Fruit fly (Drosophila melanogaster) whole organism, wandering third instar larva: ENCODE measurements around the gene CG11816.

ENCODE experiments used
- Abd-B ChIP-seq: fragments of >200 bp; optimal IDR thresholded peaks from 2 replicates; lab custom pipeline; 2017; ENCODE audit warnings: missing biosample characterization, missing genetic modification characterization
- CG32264 ChIP-seq: fragments of 200-800 bp; sonication (Bioruptor generic); optimal IDR thresholded peaks from 2 replicates; lab custom pipeline; 2016; ENCODE audit warnings: missing biosample characterization, missing genetic modification characterization
- CG9705 ChIP-seq: fragments of 200-800 bp; sonication (Bioruptor generic); optimal IDR thresholded peaks from 2 replicates; lab custom pipeline; 2018; ENCODE audit warnings: missing biosample characterization, mild to moderate bottlenecking, missing genetic modification characterization
- CrebA ChIP-seq: fragments of 200-800 bp; sonication (Bioruptor generic); optimal IDR thresholded peaks from 2 replicates; lab custom pipeline; 2016; ENCODE audit warnings: missing biosample characterization, mild to moderate bottlenecking, missing genetic modification characterization, borderline replicate concordance
- Dfd ChIP-seq: fragments of >200 bp; optimal IDR thresholded peaks from 2 replicates; lab custom pipeline; 2017; ENCODE audit warnings: missing biosample characterization, missing genetic modification characterization
- Dif ChIP-seq: fragments of 200-275, 200-300 bp; sonication (Bioruptor generic); optimal IDR thresholded peaks from 2 replicates; lab custom pipeline; 2018; ENCODE audit warnings: missing biosample characterization, missing genetic modification characterization; ENCODE audit not compliant: partially characterized antibody
- GATAd ChIP-seq: sonication (Bioruptor generic); optimal IDR thresholded peaks from 2 replicates; lab custom pipeline; 2016; ENCODE audit warnings: missing biosample characterization, missing genetic modification characterization
- HLH106 ChIP-seq: fragments of 200-800 bp; optimal IDR thresholded peaks from 3 replicates; lab custom pipeline; 2019; ENCODE audit warnings: missing biosample characterization, mild to moderate bottlenecking, missing genetic modification characterization, moderate library complexity
- Hnf4 ChIP-seq: fragments of 200-800 bp; sonication (Bioruptor generic); optimal IDR thresholded peaks from 2 replicates; lab custom pipeline; 2016; ENCODE audit warnings: missing biosample characterization, mild to moderate bottlenecking, missing genetic modification characterization
- Hr78 ChIP-seq: fragments of >200 bp; optimal IDR thresholded peaks from 2 replicates; lab custom pipeline; 2017; ENCODE audit warnings: missing biosample characterization, missing genetic modification characterization
- Hr83 ChIP-seq: fragments of 200-300 bp; sonication (Bioruptor generic); optimal IDR thresholded peaks from 2 replicates; lab custom pipeline; 2016; ENCODE audit warnings: missing biosample characterization, mild to moderate bottlenecking, missing genetic modification characterization, moderate library complexity; ENCODE audit not compliant: poor library complexity, severe bottlenecking
- Jra ChIP-seq: sonication (Bioruptor generic); optimal IDR thresholded peaks from 2 replicates; lab custom pipeline; 2016; ENCODE audit warnings: missing biosample characterization, missing genetic modification characterization
- Mio ChIP-seq: sonication (Bioruptor generic); optimal IDR thresholded peaks from 2 replicates; lab custom pipeline; 2016; ENCODE audit warnings: missing biosample characterization, missing genetic modification characterization
- Myc ChIP-seq: fragments of >200 bp; optimal IDR thresholded peaks from 2 replicates; lab custom pipeline; 2017
- N ChIP-seq: fragments of >200 bp; optimal IDR thresholded peaks from 2 replicates; lab custom pipeline; 2018; ENCODE audit warnings: missing biosample characterization, missing external identifiers, missing genetic modification characterization
- OdsH ChIP-seq: fragments of 200-800 bp; sonication (Bioruptor generic); optimal IDR thresholded peaks from 2 replicates; lab custom pipeline; 2016; ENCODE audit warnings: missing biosample characterization, mild to moderate bottlenecking, missing genetic modification characterization
- Rel ChIP-seq, 2 experiments: fragments of 200-800 bp; sonication (Bioruptor generic) in 1 of 2; optimal IDR thresholded peaks; 2 replicates in 1 of 2; 3 replicates in 1 of 2; lab custom pipeline; 2016 to 2019; ENCODE audit warnings: mild to moderate bottlenecking in 2 of 2, missing biosample characterization in 2 of 2, missing genetic modification characterization in 2 of 2, moderate library complexity in 1 of 2
- Sp1 ChIP-seq: fragments of 200-800 bp; sonication (Bioruptor generic); optimal IDR thresholded peaks from 3 replicates; lab custom pipeline; 2019; ENCODE audit warnings: missing biosample characterization, mild to moderate bottlenecking, missing genetic modification characterization, moderate library complexity
- Vsx2 ChIP-seq: fragments of 200-300, 225-300 bp; sonication (Bioruptor generic); optimal IDR thresholded peaks from 2 replicates; lab custom pipeline; 2018; ENCODE audit warnings: missing biosample characterization, missing genetic modification characterization; ENCODE audit not compliant: partially characterized antibody
- br ChIP-seq: fragments of 200-800 bp; sonication (Bioruptor generic); optimal IDR thresholded peaks from 2 replicates; lab custom pipeline; 2016; ENCODE audit warnings: missing biosample characterization, missing genetic modification characterization
- brk ChIP-seq: fragments of 200-800 bp; sonication (Bioruptor generic); optimal IDR thresholded peaks from 2 replicates; lab custom pipeline; 2016; ENCODE audit warnings: missing biosample characterization, mild to moderate bottlenecking, missing genetic modification characterization
- dl ChIP-seq, 2 experiments: fragments of 175-275, 200-275 bp in 1 of 2; fragments of 200-275 bp in 1 of 2; sonication (Bioruptor generic); optimal IDR thresholded peaks; lab custom pipeline; 2018; ENCODE audit warnings: mild to moderate bottlenecking in 2 of 2, missing biosample characterization in 2 of 2, missing genetic modification characterization in 2 of 2, moderate library complexity in 2 of 2; ENCODE audit not compliant: partially characterized antibody in 2 of 2, insufficient read depth in 1 of 2
- dmrt93B ChIP-seq: fragments of 200-800 bp; sonication (Bioruptor generic); optimal IDR thresholded peaks from 2 replicates; lab custom pipeline; 2018; ENCODE audit warnings: missing biosample characterization, mild to moderate bottlenecking, missing genetic modification characterization
- dsf ChIP-seq: sonication (Bioruptor generic); optimal IDR thresholded peaks from 2 replicates; lab custom pipeline; 2016; ENCODE audit warnings: missing biosample characterization, missing genetic modification characterization, borderline replicate concordance
- ey ChIP-seq: fragments of 200-800 bp; sonication (Bioruptor generic); optimal IDR thresholded peaks from 2 replicates; lab custom pipeline; 2016; ENCODE audit warnings: missing biosample characterization, missing genetic modification characterization
- foxo ChIP-seq, 2 experiments: fragments of 200-800 bp; sonication (Bioruptor generic); optimal IDR thresholded peaks; 2 replicates in 1 of 2; 3 replicates in 1 of 2; lab custom pipeline; 2016 to 2017; ENCODE audit warnings: missing biosample characterization in 2 of 2, missing genetic modification characterization in 2 of 2
- fru ChIP-seq: fragments of 200-800 bp; sonication (Bioruptor generic); optimal IDR thresholded peaks from 3 replicates; lab custom pipeline; 2016; ENCODE audit warnings: missing biosample characterization, mild to moderate bottlenecking, missing genetic modification characterization
- h ChIP-seq: fragments of 200-800 bp; sonication (Bioruptor generic); optimal IDR thresholded peaks from 3 replicates; lab custom pipeline; 2016; ENCODE audit warnings: missing biosample characterization, mild to moderate bottlenecking, missing genetic modification characterization
- jim ChIP-seq: fragments of 175-275, 200-325 bp; sonication (Bioruptor generic); optimal IDR thresholded peaks from 2 replicates; lab custom pipeline; 2016; ENCODE audit warnings: missing biosample characterization, mild to moderate bottlenecking, missing genetic modification characterization
- lola ChIP-seq: fragments of >200 bp; optimal IDR thresholded peaks from 2 replicates; lab custom pipeline; 2017; ENCODE audit warnings: missing biosample characterization, missing genetic modification characterization
- pan ChIP-seq: fragments of >200 bp; optimal IDR thresholded peaks from 2 replicates; lab custom pipeline; 2017
- psq ChIP-seq: fragments of 200-800 bp; sonication (Bioruptor generic); optimal IDR thresholded peaks from 3 replicates; lab custom pipeline; 2017; ENCODE audit warnings: missing biosample characterization, mild to moderate bottlenecking, missing genetic modification characterization, moderate library complexity
- rgr ChIP-seq: fragments of 200-800 bp; sonication (Bioruptor generic); optimal IDR thresholded peaks from 3 replicates; lab custom pipeline; 2016; ENCODE audit warnings: missing biosample characterization, mild to moderate bottlenecking, missing genetic modification characterization
- sage ChIP-seq: fragments of 200-800 bp; sonication (Bioruptor generic); optimal IDR thresholded peaks from 2 replicates; lab custom pipeline; 2016; ENCODE audit warnings: missing biosample characterization, mild to moderate bottlenecking, missing genetic modification characterization
- sv ChIP-seq: fragments of 200-800 bp; sonication (Bioruptor generic); optimal IDR thresholded peaks from 3 replicates; lab custom pipeline; 2016; ENCODE audit warnings: missing biosample characterization, missing genetic modification characterization
- tai ChIP-seq: sonication (Bioruptor generic); optimal IDR thresholded peaks from 2 replicates; lab custom pipeline; 2016; ENCODE audit warnings: missing biosample characterization, missing genetic modification characterization
- usp ChIP-seq: fragments of >200 bp; optimal IDR thresholded peaks from 2 replicates; lab custom pipeline; 2017; ENCODE audit warnings: missing biosample characterization, missing genetic modification characterization
- woc ChIP-seq: sonication (Bioruptor generic); optimal IDR thresholded peaks from 2 replicates; lab custom pipeline; 2016; ENCODE audit warnings: missing biosample characterization, mild to moderate bottlenecking, missing genetic modification characterization

CG11816 gene

DNA sequence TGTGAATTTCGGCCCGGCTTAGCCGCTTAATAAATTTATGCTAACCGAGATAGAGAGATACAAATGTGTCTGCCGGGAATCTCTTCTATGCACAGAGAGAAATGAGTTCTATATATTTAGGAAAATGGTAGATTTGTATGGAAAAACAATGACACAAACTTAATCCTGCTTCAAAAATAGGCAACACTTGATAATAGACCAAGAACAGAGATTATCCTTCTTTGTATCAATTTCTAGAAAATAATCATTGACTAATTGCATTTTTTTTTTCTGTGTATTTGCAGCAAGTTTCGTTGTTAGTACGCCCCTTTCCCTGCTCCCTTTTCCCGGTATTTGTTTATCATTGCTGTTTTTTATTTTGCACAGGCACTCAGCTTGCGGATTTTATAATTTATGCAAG is 16.2 kb downstream of the CG11816 start:
- TF ChIP-seq CrebA (no peak), N (GFP tag; lab: Kevin White, UChicago) (no peak), jim (GFP tag; lab: Kevin White, UChicago) (no peak), Dfd (no peak), sv (no peak), Mio (GFP tag; lab: Kevin White, UChicago) (no peak), HLH106 (tag; lab: Kevin White, UChicago) (peak; percentile 60), Abd-B (no peak), h (GFP tag; lab: Kevin White, UChicago) (peak; percentile 60), dl (GFP tag; optimal IDR thresholded peaks at IDR 0.05; lab: Kevin White, UChicago; ENCODE audit: insufficient read depth in 1 of 2, partially characterized antibody in 2 of 2) (no peak), Dif (GFP tag; lab: Kevin White, UChicago) (no peak), Hnf4 (GFP tag; lab: Kevin White, UChicago) (peak; percentile 65), dsf (GFP tag; lab: Kevin White, UChicago) (no peak), Hr83 (GFP tag; lab: Kevin White, UChicago) (no peak), br (peak; percentile 17), Sp1 (GFP tag; lab: Kevin White, UChicago) (peak; percentile 3), woc (peak; percentile 7), sage (GFP tag; lab: Kevin White, UChicago) (no peak), Jra (GFP tag; lab: Kevin White, UChicago) (no peak), Hr78 (GFP tag; lab: Kevin White, UChicago) (no peak), Vsx2 (no peak), CG9705 (GFP tag; lab: Kevin White, UChicago) (no peak), tai (GFP tag; lab: Kevin White, UChicago) (no peak), OdsH (GFP tag; lab: Kevin White, UChicago) (peak; percentile 57), pan (lab: Kevin White, UChicago) (no peak), psq (GFP tag; lab: Kevin White, UChicago) (peak; percentile 13), CG32264 (GFP tag; lab: Kevin White, UChicago) (no peak), Rel (GFP tag; optimal IDR thresholded peaks at IDR 0.05; lab: Kevin White, UChicago) (no peak), Rel (tag; optimal IDR thresholded peaks at IDR 0.05; lab: Kevin White, UChicago) (no peak), usp (GFP tag; lab: Kevin White, UChicago) (no peak), Myc (lab: Kevin White, UChicago) (no peak), fru (peak; percentile 67), lola (GFP tag; lab: Kevin White, UChicago) (no peak), brk (GFP tag; lab: Kevin White, UChicago) (no peak), ey (GFP tag; lab: Kevin White, UChicago) (peak; percentile 64), rgr (GFP tag; lab: Kevin White, UChicago) (peak; percentile 60), foxo (GFP tag; optimal IDR thresholded peaks at IDR 0.05; lab: Kevin White, UChicago) (peak in 1 of 2 experiments; percentile 69), GATAd (GFP tag; lab: Kevin White, UChicago) (no peak), dmrt93B (GFP tag; lab: Kevin White, UChicago) (peak; percentile 38)

DNA sequence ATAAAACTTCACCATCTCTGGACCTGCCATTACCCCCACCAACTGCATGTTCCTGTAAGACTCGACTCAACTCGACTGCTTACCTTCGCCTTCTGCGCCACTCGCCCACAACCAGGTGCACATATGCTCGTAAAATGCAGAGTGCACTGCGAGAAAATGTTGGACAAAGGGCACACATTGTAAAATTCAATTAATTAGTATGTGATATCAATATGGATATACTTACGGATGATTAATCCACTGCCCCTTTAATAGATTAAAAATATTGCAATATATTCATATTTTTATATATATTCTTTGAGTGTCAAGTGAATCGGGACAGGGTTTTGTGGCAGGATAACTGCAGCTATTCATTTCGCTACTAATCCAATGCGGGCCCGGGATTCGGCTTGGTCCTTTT is 18.8 kb downstream of the CG11816 start:
- TF ChIP-seq usp (GFP tag; lab: Kevin White, UChicago) (no peak), jim (GFP tag; lab: Kevin White, UChicago) (no peak), GATAd (GFP tag; lab: Kevin White, UChicago) (no peak), HLH106 (tag; lab: Kevin White, UChicago) (peak; percentile 6), dsf (GFP tag; lab: Kevin White, UChicago) (no peak), OdsH (GFP tag; lab: Kevin White, UChicago) (peak; percentile 6), rgr (GFP tag; lab: Kevin White, UChicago) (peak; percentile 2), CG9705 (GFP tag; lab: Kevin White, UChicago) (no peak), Myc (lab: Kevin White, UChicago) (no peak), foxo (GFP tag; optimal IDR thresholded peaks at IDR 0.05; lab: Kevin White, UChicago) (peak in 1 of 2 experiments; percentile 28), Mio (GFP tag; lab: Kevin White, UChicago) (no peak), Vsx2 (no peak), h (GFP tag; lab: Kevin White, UChicago) (peak; percentile 31), psq (GFP tag; lab: Kevin White, UChicago) (peak; percentile 17), Dfd (no peak), ey (GFP tag; lab: Kevin White, UChicago) (no peak), sv (no peak), brk (GFP tag; lab: Kevin White, UChicago) (no peak), dmrt93B (GFP tag; lab: Kevin White, UChicago) (no peak), Abd-B (no peak)
